Fruit fly (Drosophila melanogaster) whole organism, embryonic: ENCODE results near the gene CG6923.

Experiments used
- CG12391 ChIP-seq: fragments of 200-800 bp; sonication (Bioruptor generic); optimal IDR thresholded peaks from 3 replicates; lab custom pipeline; 2018; ENCODE audit warnings: missing biosample characterization, mild to moderate bottlenecking, missing genetic modification characterization, moderate library complexity
- CG12659 ChIP-seq: fragments of 200-800 bp; sonication (Bioruptor generic); optimal IDR thresholded peaks from 3 replicates; lab custom pipeline; 2017; ENCODE audit warnings: mild to moderate bottlenecking, missing biosample characterization, missing genetic modification reagents, missing genetic modification characterization
- CG13624 ChIP-seq: fragments of 200-800 bp; sonication (Bioruptor generic); optimal IDR thresholded peaks from 2 replicates; lab custom pipeline; 2016; ENCODE audit warnings: missing biosample characterization, missing genetic modification characterization
- CG14014 ChIP-seq: fragments of 200-800 bp; sonication (Bioruptor generic); IDR thresholded peaks from 2 replicates; pipeline ENCODE4 v1.3.6; 2022; ENCODE audit warnings: missing biosample characterization, missing genetic modification characterization
- CG15269 ChIP-seq: fragments of 200-800 bp; sonication (Bioruptor generic); optimal IDR thresholded peaks from 2 replicates; lab custom pipeline; 2018; ENCODE audit warnings: missing biosample characterization, mild to moderate bottlenecking, missing genetic modification characterization, moderate library complexity
- CG15514 ChIP-seq: fragments of 200-800 bp; sonication (Bioruptor generic); optimal IDR thresholded peaks from 3 replicates; lab custom pipeline; 2017; ENCODE audit warnings: missing biosample characterization, missing genetic modification characterization, mild to moderate bottlenecking, moderate library complexity, missing genetic modification reagents
- CG16863 ChIP-seq: fragments of 200-800 bp; sonication (Bioruptor generic); optimal IDR thresholded peaks from 3 replicates; lab custom pipeline; 2016; ENCODE audit warnings: missing biosample characterization, missing genetic modification characterization
- CG32767 ChIP-seq: fragments of 200-800 bp; sonication (Bioruptor generic); IDR thresholded peaks from 2 replicates; pipeline ENCODE4 v1.3.6; 2022; ENCODE audit warnings: missing biosample characterization, missing genetic modification characterization
- CG3838 ChIP-seq: fragments of 200-800 bp; sonication (Bioruptor generic); optimal IDR thresholded peaks from 3 replicates; lab custom pipeline; 2016; ENCODE audit warnings: missing biosample characterization, missing genetic modification characterization
- CG5180 ChIP-seq: fragments of 200-800 bp; sonication (Bioruptor generic); optimal IDR thresholded peaks from 3 replicates; lab custom pipeline; 2017; ENCODE audit warnings: missing biosample characterization, missing genetic modification characterization, mild to moderate bottlenecking, moderate library complexity, missing genetic modification reagents
- CG6272 ChIP-seq: fragments of 200-800 bp; sonication (Bioruptor generic); IDR thresholded peaks from 2 replicates; pipeline ENCODE4 v1.3.6; 2022; ENCODE audit warnings: missing biosample characterization, missing genetic modification characterization
- CG6791 ChIP-seq: fragments of 200-800 bp; sonication (Bioruptor generic); IDR thresholded peaks from 3 replicates; pipeline ENCODE4 v1.3.6; 2022; ENCODE audit warnings: missing biosample characterization, missing genetic modification characterization; ENCODE audit not compliant: partially characterized antibody
- CG6813 ChIP-seq: fragments of 200-800 bp; sonication (Bioruptor generic); optimal IDR thresholded peaks from 2 replicates; lab custom pipeline; 2017; ENCODE audit warnings: missing biosample characterization, missing genetic modification characterization, mild to moderate bottlenecking, moderate library complexity, missing genetic modification reagents
- CG8765 ChIP-seq: fragments of 200-800 bp; sonication (Bioruptor generic); IDR thresholded peaks from 2 replicates; pipeline ENCODE4 v1.3.6; 2022; ENCODE audit warnings: missing biosample characterization, missing genetic modification characterization
- Deaf1 ChIP-seq: fragments of 200-800 bp; optimal IDR thresholded peaks from 3 replicates; lab custom pipeline; 2019; ENCODE audit warnings: missing biosample characterization, mild to moderate bottlenecking, missing genetic modification characterization, moderate library complexity
- E2f1 ChIP-seq: fragments of 200-800 bp; sonication (Bioruptor generic); IDR thresholded peaks from 2 replicates; pipeline ENCODE4 v1.3.6; 2022; ENCODE audit warnings: missing biosample characterization, missing genetic modification characterization
- GATAe ChIP-seq: fragments of 200-800 bp; sonication (Bioruptor generic); conservative IDR thresholded peaks from 2 replicates; pipeline ENCODE4 v1.3.6; 2022; ENCODE audit warnings: missing biosample characterization, missing genetic modification characterization
- H2.0 ChIP-seq: fragments of 200-800 bp; sonication (Bioruptor generic); IDR thresholded peaks from 2 replicates; pipeline ENCODE4 v1.3.6; 2022; ENCODE audit warnings: missing biosample characterization, missing genetic modification characterization
- HLH3B ChIP-seq: fragments of 200-800 bp; sonication (Bioruptor generic); IDR thresholded peaks from 2 replicates; pipeline ENCODE4 v1.3.6; 2022; ENCODE audit warnings: missing biosample characterization, missing genetic modification characterization
- Hand ChIP-seq: fragments of 200-800 bp; sonication (Bioruptor generic); optimal IDR thresholded peaks from 2 replicates; lab custom pipeline; 2017; ENCODE audit warnings: mild to moderate bottlenecking, missing biosample characterization, missing genetic modification reagents, missing genetic modification characterization
- Jarid2 ChIP-seq: fragments of 200-800 bp; sonication (Bioruptor generic); optimal IDR thresholded peaks from 3 replicates; lab custom pipeline; 2017; ENCODE audit warnings: mild to moderate bottlenecking, missing biosample characterization, missing genetic modification reagents, missing genetic modification characterization
- Lpt ChIP-seq: fragments of >200 bp; optimal IDR thresholded peaks from 2 replicates; lab custom pipeline; 2018; ENCODE audit warnings: missing biosample characterization, missing genetic modification characterization
- Nf-YA ChIP-seq: fragments of 200-800 bp; sonication (Bioruptor generic); IDR thresholded peaks from 2 replicates; pipeline ENCODE4 v1.3.6; 2022; ENCODE audit warnings: missing biosample characterization, missing genetic modification characterization
- Sox100B ChIP-seq: fragments of 200-800 bp; sonication (Bioruptor generic); optimal IDR thresholded peaks from 3 replicates; lab custom pipeline; 2018; ENCODE audit warnings: missing biosample characterization, mild to moderate bottlenecking, missing genetic modification characterization
- Sox102F ChIP-seq: fragments of 200-800 bp; sonication (Bioruptor generic); optimal IDR thresholded peaks from 2 replicates; lab custom pipeline; 2018; ENCODE audit warnings: missing biosample characterization, mild to moderate bottlenecking, missing genetic modification characterization, moderate library complexity
- abd-A ChIP-seq: fragments of 200-800 bp; sonication (Bioruptor generic); optimal IDR thresholded peaks from 3 replicates; lab custom pipeline; 2019; ENCODE audit warnings: missing biosample characterization, mild to moderate bottlenecking, missing genetic modification characterization, moderate library complexity
- cg ChIP-seq: fragments of 200-800 bp; sonication (Bioruptor generic); optimal IDR thresholded peaks from 3 replicates; lab custom pipeline; 2019; ENCODE audit warnings: missing biosample characterization, mild to moderate bottlenecking, missing genetic modification characterization, moderate library complexity
- chinmo ChIP-seq: fragments of 200-800 bp; sonication (Bioruptor generic); IDR thresholded peaks from 4 replicates; pipeline ENCODE4 v1.3.6; 2022; ENCODE audit warnings: missing biosample characterization, missing genetic modification characterization; ENCODE audit not compliant: partially characterized antibody
- crol ChIP-seq: fragments of 200-800 bp; sonication (Bioruptor generic); IDR thresholded peaks from 2 replicates; pipeline ENCODE4 v1.3.6; 2022; ENCODE audit warnings: missing biosample characterization, missing genetic modification characterization
- danr ChIP-seq: fragments of 200-800 bp; sonication (Bioruptor generic); IDR thresholded peaks from 2 replicates; pipeline ENCODE4 v1.3.6; 2022; ENCODE audit warnings: missing biosample characterization, missing genetic modification characterization
- en ChIP-seq: fragments of 200-800 bp; sonication (Bioruptor generic); optimal IDR thresholded peaks from 2 replicates; lab custom pipeline; 2016; ENCODE audit warnings: missing biosample characterization, missing genetic modification characterization
- eve ChIP-seq, 2 experiments: fragments of >200 bp; optimal IDR thresholded peaks; 2 replicates each; lab custom pipeline; 2017; ENCODE audit warnings: missing biosample characterization in 2 of 2, missing genetic modification characterization in 2 of 2
- ewg ChIP-seq: fragments of 200-800 bp; sonication (Bioruptor generic); optimal IDR thresholded peaks from 3 replicates; lab custom pipeline; 2017; ENCODE audit warnings: mild to moderate bottlenecking, missing biosample characterization, missing genetic modification reagents, missing genetic modification characterization
- fu2 ChIP-seq: fragments of 200-800 bp; sonication (Bioruptor generic); optimal IDR thresholded peaks from 2 replicates; lab custom pipeline; 2016; ENCODE audit warnings: missing biosample characterization, missing genetic modification characterization
- gfzf ChIP-seq: fragments of 200-800 bp; sonication (Bioruptor generic); optimal IDR thresholded peaks from 2 replicates; lab custom pipeline; 2016; ENCODE audit warnings: missing biosample characterization, mild to moderate bottlenecking, missing genetic modification characterization, moderate library complexity
- gsb-n ChIP-seq: fragments of 200-800 bp; sonication (Bioruptor generic); optimal IDR thresholded peaks from 3 replicates; lab custom pipeline; 2018; ENCODE audit warnings: missing biosample characterization, mild to moderate bottlenecking, missing genetic modification characterization
- gt ChIP-seq: fragments of 200-800 bp; sonication (Bioruptor generic); IDR thresholded peaks from 2 replicates; pipeline ENCODE4 v1.3.6; 2022; ENCODE audit warnings: missing biosample characterization, missing genetic modification characterization
- mam ChIP-seq: fragments of 200-800 bp; sonication (Bioruptor generic); optimal IDR thresholded peaks from 3 replicates; lab custom pipeline; 2016; ENCODE audit warnings: missing biosample characterization, missing genetic modification characterization
- pum ChIP-seq: fragments of 200-800 bp; sonication (Bioruptor generic); optimal IDR thresholded peaks from 2 replicates; lab custom pipeline; 2016; ENCODE audit warnings: missing biosample characterization, missing genetic modification characterization
- scrt ChIP-seq: fragments of 200-800 bp; sonication (Bioruptor generic); optimal IDR thresholded peaks from 2 replicates; lab custom pipeline; 2018; ENCODE audit warnings: missing biosample characterization, mild to moderate bottlenecking, missing genetic modification characterization, moderate library complexity
- sima ChIP-seq: fragments of 200-800 bp; sonication (Bioruptor generic); optimal IDR thresholded peaks from 2 replicates; lab custom pipeline; 2016; ENCODE audit warnings: missing biosample characterization, missing genetic modification characterization
- sqz ChIP-seq: fragments of 200-800 bp; sonication (Bioruptor generic); optimal IDR thresholded peaks from 3 replicates; lab custom pipeline; 2018; ENCODE audit warnings: missing biosample characterization, mild to moderate bottlenecking, missing genetic modification characterization
- sug ChIP-seq: fragments of 200-800 bp; optimal IDR thresholded peaks from 2 replicates; lab custom pipeline; 2019; ENCODE audit warnings: missing biosample characterization, mild to moderate bottlenecking, missing genetic modification characterization, moderate library complexity
- yki ChIP-seq: fragments of >200 bp; optimal IDR thresholded peaks from 3 replicates; lab custom pipeline; 2018

Gene CG6923

DNA sequence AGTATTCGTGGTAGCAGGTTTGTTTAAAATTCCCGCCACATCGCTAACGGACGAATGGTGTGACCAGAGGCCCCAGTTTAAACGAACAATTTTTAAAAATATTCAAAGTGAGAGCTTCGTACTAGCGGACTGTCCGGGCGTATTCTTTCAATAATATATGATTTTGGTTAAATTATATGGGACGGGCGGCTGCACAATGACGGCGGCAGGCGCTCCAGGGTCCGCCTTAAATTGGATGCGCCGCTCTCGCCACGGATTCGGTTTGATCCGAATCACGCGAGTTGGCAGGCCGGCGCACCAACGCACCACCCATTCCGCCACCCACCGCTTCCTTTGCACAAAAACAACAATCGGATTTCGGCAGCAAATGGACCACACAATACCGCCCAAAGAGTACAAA, 14.5 kb downstream of the CG6923 start, which contains the start of gene CG14721 (continued):
- TF ChIP-seq fu2 (GFP tag; lab: Kevin White, UChicago) (no peak), crol (peak; percentile 30; the same call in 1 of the 2 replicates), H2.0 (no peak), en (no peak), Sox100B (GFP tag; lab: Kevin White, UChicago) (no peak), Nf-YA (no peak), gfzf (GFP tag; lab: Kevin White, UChicago) (peak; percentile 83), gt (GFP tag; lab: Robert Waterston, UW) (no peak), gsb-n (tag; lab: Kevin White, UChicago) (no peak), cg (GFP tag; lab: Kevin White, UChicago) (no peak), sqz (GFP tag; lab: Kevin White, UChicago) (no peak), CG12659 (GFP tag; lab: Kevin White, UChicago) (peak; percentile 41), eve (GFP tag; optimal IDR thresholded peaks at IDR 0.05; lab: Kevin White, UChicago) (no peak), CG15514 (peak; percentile 86), GATAe (GFP tag; lab: Robert Waterston, UW) (no peak), Lpt (no peak), CG6791 (GFP tag; lab: Robert Waterston, UW) (no peak), Hand (GFP tag; lab: Kevin White, UChicago) (no peak), pum (peak; percentile 33), E2f1 (no peak), CG16863 (GFP tag; lab: Kevin White, UChicago) (peak; percentile 11), CG8765 (GFP tag; lab: Robert Waterston, UW) (no peak), HLH3B (GFP tag; lab: Robert Waterston, UW) (no peak), CG32767 (GFP tag; lab: Robert Waterston, UW) (no peak), CG6813 (no peak), yki (no peak), Sox102F (GFP tag; lab: Kevin White, UChicago) (no peak), CG12391 (tag; lab: Kevin White, UChicago) (peak; percentile 25), mam (GFP tag; lab: Kevin White, UChicago) (peak; percentile 56), sug (no peak), CG13624 (GFP tag; lab: Kevin White, UChicago) (no peak), sima (no peak), CG15269 (tag; lab: Kevin White, UChicago) (no peak), danr (GFP tag; lab: Robert Waterston, UW) (no peak)

DNA sequence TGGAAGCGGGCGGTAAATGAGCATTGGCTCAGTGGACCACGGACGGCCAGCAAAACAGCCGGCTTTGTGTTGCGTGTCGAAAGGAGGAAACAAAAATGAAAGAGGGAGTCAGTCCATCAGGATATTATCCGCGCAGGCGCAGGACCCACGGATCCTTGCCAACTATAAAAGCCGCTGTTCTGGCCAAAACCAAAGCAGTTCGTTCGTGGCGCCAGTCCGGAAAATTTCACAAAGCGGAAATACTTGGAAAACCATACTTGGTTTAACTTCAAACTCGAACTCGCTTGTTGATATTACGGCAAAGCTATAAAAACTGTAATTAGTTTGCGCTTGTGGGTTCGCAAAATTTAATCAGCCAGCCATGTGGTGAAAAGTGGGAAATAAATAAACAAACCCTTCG, 28.2 kb downstream of the CG6923 start, which contains the start of gene CG12594:
Gene CG12594 (plus strand): TSS at position 142 of the 400 bp plus-strand sequence.
- TF ChIP-seq CG6272 (GFP tag; lab: Robert Waterston, UW) (no peak), ewg (GFP tag; lab: Kevin White, UChicago) (peak; percentile 74), Deaf1 (tag; lab: Kevin White, UChicago) (peak; percentile 7), CG3838 (GFP tag; lab: Kevin White, UChicago) (no peak), chinmo (0 out of 4 replicates have a peak, but pooled peaks have one; percentile 22), Jarid2 (peak; percentile 4), CG14014 (GFP tag; lab: Robert Waterston, UW) (no peak), CG5180 (GFP tag; lab: Kevin White, UChicago) (peak; percentile 67), scrt (peak; percentile 57), abd-A (tag; lab: Kevin White, UChicago) (peak; percentile 32), Sox100B (GFP tag; lab: Kevin White, UChicago) (no peak)
